Worm (Caenorhabditis elegans): ENCODE measurements around the gene T01D1.4.

ce11 chrII:156999-157499, 21.8 kb downstream of the T01D1.4 start:
- TF ChIP-seq mab-5 (tag; optimal IDR thresholded peaks at IDR 0.05) (no peak), blmp-1 (tag; optimal IDR thresholded peaks at IDR 0.05; ENCODE audit: insufficient read depth) (no peak), lsy-2 (tag; optimal IDR thresholded peaks at IDR 0.05) (no peak), nhr-6 (tag; optimal IDR thresholded peaks at IDR 0.05) (no peak), ztf-11 (tag; optimal IDR thresholded peaks at IDR 0.05) (no peak)

Data from whole organism, L2 larva.